Worm (Caenorhabditis elegans): ENCODE measurements around the gene nhr-249.

- TF ChIP-seq mep-1 (tag; optimal IDR thresholded peaks at IDR 0.05) (no peak), fkh-10 (GFP tag; optimal IDR thresholded peaks at IDR 0.05) (no peak), aly-2 (tag; optimal IDR thresholded peaks at IDR 0.05) (no peak)
These were observed 12.8 kb downstream of the nhr-249 start for ce11 chrIV:6959483-6959882.
